Worm (Caenorhabditis elegans): ENCODE measurements around the gene msp-64.

msp-64 gene

DNA sequence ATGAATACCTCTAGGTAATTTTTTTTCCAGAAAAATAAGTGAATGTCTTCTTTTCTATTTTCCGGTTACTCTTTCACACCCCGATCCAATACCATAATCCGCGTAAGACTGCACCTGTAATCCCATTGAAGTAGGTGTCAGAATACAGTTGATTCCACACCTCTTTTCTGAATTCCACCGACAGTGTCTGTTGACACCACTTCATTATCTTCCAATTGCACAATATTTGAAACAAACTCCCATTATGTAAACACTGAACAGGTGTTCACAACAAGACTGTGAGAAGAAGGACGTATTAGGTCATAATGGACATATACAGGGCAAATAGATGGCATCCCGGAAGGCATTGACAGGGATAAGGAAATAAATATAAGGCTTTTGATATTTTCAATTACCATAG lies 32.8 kb downstream of the msp-64 start:
- TF ChIP-seq tab-1 (GFP tag; IDR thresholded peaks at IDR 0.05) (no peak), klf-2 (GFP tag; conservative IDR thresholded peaks at IDR 0.05) (no peak), cog-1 (tag; optimal IDR thresholded peaks at IDR 0.05) (no peak)

DNA sequence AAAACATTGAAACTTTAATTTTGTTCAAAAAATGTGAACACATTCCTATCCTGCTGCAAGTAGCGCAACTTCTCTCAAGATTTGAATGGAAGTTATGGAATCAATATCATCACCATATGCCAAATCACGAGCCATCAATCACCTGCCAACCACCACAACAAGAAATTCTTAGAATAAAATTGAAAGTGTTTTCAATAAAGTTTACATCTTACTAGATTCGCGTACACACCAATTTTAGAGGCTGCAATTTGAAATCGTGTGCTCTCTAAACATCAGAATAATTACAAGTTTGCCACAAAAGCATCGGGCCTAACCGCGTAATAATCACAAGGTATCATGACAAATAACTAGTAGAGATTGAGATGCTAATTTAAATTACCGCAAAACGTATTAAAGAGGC lies 35.3 kb downstream of the msp-64 start:
- TF ChIP-seq ztf-23 (GFP tag; IDR thresholded peaks at IDR 0.05) (no peak), cog-1 (tag; optimal IDR thresholded peaks at IDR 0.05) (no peak), T22C8.4 (GFP tag; IDR thresholded peaks at IDR 0.05) (no peak), med-1 (GFP tag; optimal IDR thresholded peaks at IDR 0.05; ENCODE audit: insufficient read depth) (no peak), flt-1 (GFP tag; IDR thresholded peaks at IDR 0.05) (no peak), ref-1 (GFP tag; conservative IDR thresholded peaks at IDR 0.05) (no peak)

DNA sequence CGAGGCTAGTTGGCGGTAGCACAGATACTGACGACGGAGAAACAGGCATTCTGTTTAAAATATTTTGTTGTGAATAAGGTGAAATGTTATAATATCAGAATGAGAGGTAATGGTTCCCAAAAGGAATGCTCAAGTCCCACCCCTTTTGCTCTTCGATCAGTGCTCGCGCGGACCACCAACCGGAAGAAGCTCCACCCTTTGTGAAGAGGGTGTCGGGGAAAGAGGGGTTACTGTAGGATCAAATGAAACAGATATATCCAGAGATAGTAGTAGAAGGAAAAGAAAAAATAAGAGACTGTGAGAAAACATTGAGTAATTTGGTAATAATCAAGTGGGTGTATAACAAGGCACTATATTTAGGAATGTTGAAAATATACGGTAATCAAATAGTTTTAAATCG lies 36.0 kb downstream of the msp-64 start, which contains the start of the genes dmd-5 and F10C1.1:
Gene dmd-5 (minus strand): TSS at position 101 of the 400 bp plus-strand sequence.
Gene F10C1.1 (plus strand): TSS at position 110 of the 400 bp plus-strand sequence.
- TF ChIP-seq ref-1 (GFP tag; conservative IDR thresholded peaks at IDR 0.05) (no peak), T22C8.4 (GFP tag; IDR thresholded peaks at IDR 0.05) (no peak), klf-2 (GFP tag; conservative IDR thresholded peaks at IDR 0.05) (no peak), tab-1 (GFP tag; IDR thresholded peaks at IDR 0.05) (no peak), ztf-23 (GFP tag; IDR thresholded peaks at IDR 0.05) (no peak), med-1 (GFP tag; optimal IDR thresholded peaks at IDR 0.05; ENCODE audit: insufficient read depth) (no peak), ztf-29 (GFP tag; IDR thresholded peaks at IDR 0.05) (no peak), cog-1 (tag; optimal IDR thresholded peaks at IDR 0.05) (no peak), flt-1 (GFP tag; IDR thresholded peaks at IDR 0.05) (no peak)

DNA sequence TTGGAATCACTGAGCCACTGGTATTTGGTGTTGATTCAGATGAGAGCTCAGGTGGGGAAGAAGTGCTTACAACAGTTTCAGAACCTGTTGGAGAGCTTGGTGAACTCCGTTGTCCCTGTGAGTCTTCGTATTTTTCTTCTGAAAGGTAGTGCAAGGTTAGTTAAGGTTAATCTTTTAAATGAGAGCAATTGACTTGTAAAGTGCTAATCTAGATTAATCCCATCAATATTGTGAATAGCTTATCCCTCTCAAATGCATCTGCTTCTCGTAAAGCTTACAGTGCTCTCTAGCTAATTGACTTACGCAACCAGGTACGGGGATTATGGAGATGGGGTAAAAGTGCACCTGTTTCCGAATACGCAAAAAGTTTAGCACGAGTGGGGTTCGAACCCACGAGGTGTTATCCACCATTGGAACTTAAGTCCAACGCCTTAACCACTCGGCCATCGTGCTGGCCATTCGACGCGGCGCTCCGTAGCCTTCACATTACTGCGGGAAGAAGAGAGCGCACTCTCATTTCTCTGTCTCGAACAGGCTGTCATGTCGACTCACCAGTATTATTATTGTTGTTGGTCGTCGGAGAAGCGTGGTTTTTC lies 37.5 kb downstream of the msp-64 start:
- 0 out of 2 replicates have a peak, but pooled peaks have one; percentile 39 for TF ChIP-seq ref-1 (GFP tag; conservative IDR thresholded peaks at IDR 0.05)
- TF ChIP-seq med-1 (GFP tag; optimal IDR thresholded peaks at IDR 0.05; ENCODE audit: insufficient read depth), result no peak
- no peak; the same call in 1 of the 2 replicates for TF ChIP-seq klf-2 (GFP tag; conservative IDR thresholded peaks at IDR 0.05)
- peak; percentile 80 for TF ChIP-seq ztf-23 (GFP tag; IDR thresholded peaks at IDR 0.05)
- peak; percentile 82 for TF ChIP-seq tab-1 (GFP tag; IDR thresholded peaks at IDR 0.05)
- peak; percentile 50; the same call in 1 of the 2 replicates for TF ChIP-seq ztf-29 (GFP tag; IDR thresholded peaks at IDR 0.05)
- TF ChIP-seq cog-1 (tag; optimal IDR thresholded peaks at IDR 0.05), result peak; percentile 11
- TF ChIP-seq T22C8.4 (GFP tag; IDR thresholded peaks at IDR 0.05), result peak; percentile 41; the same call in 1 of the 2 replicates
- TF ChIP-seq flt-1 (GFP tag; IDR thresholded peaks at IDR 0.05), result peak; percentile 80; the same call in 1 of the 2 replicates

DNA sequence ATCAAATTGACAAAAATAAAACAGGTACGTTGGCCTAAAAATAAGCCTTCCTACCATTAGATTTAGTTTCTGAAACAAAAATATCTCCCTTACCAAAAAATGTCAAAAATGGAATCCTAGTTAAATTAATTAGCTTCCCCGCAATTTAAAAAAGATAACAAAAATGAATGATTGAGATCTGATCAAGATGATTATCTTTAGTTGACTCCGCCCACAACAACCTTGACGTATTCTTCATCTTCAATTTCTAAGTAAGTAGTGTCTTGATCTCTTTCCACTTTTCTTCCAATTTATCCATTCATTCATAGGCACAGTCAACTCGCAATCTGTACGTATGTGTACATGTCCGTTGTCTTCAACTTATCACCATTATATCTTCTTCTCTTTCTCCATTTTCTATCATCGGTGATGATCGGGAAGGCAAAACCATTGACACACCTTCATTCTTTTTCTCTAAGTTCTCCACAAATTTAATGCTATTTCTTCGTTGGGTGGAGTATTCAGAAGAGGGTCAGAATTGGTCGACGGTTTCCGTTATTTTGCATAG lies 41.8 kb downstream of the msp-64 start:
- no peak for TF ChIP-seq cog-1 (tag; optimal IDR thresholded peaks at IDR 0.05)
- no peak for TF ChIP-seq med-1 (GFP tag; optimal IDR thresholded peaks at IDR 0.05; ENCODE audit: insufficient read depth)
- TF ChIP-seq T22C8.4 (GFP tag; IDR thresholded peaks at IDR 0.05), result no peak
- no peak for TF ChIP-seq klf-2 (GFP tag; conservative IDR thresholded peaks at IDR 0.05)
- no peak for TF ChIP-seq flt-1 (GFP tag; IDR thresholded peaks at IDR 0.05)

DNA sequence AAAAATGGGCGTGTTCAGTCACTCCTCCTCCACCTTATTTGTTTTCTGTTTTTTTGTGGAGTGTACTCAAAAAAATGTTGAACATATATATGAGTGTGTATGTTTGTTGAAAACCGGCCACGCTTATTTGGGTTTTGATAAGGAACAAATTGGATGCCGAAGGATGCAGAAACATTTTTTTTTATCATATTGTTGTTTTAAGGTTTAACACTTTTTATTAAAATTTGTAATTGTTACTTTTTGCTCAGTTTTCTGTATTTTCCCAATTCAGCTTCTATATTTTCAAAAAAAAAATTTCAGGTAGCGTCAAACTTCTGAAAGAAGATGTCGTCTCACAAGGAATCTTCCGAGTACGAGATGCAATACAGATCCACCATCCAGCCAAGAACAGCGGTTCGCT lies 44.8 kb downstream of the msp-64 start, which contains the start of gene ifb-1:
Gene ifb-1 (plus strand): TSS at position 301 of the 400 bp plus-strand sequence.
- TF ChIP-seq flt-1 (GFP tag; IDR thresholded peaks at IDR 0.05) (no peak), cog-1 (tag; optimal IDR thresholded peaks at IDR 0.05) (no peak), T22C8.4 (GFP tag; IDR thresholded peaks at IDR 0.05) (no peak), ref-1 (GFP tag; conservative IDR thresholded peaks at IDR 0.05) (no peak), ztf-23 (GFP tag; IDR thresholded peaks at IDR 0.05) (no peak), med-1 (GFP tag; optimal IDR thresholded peaks at IDR 0.05; ENCODE audit: insufficient read depth) (no peak), ztf-29 (GFP tag; IDR thresholded peaks at IDR 0.05) (no peak), klf-2 (GFP tag; conservative IDR thresholded peaks at IDR 0.05) (no peak)
